Fruit fly (Drosophila melanogaster) S2 (cell line): ENCODE data around the gene CG34452.

Experiments
- CG8478 ChIP-seq: fragments of >200 bp; optimal IDR thresholded peaks from 2 replicates; lab custom pipeline; 2018
- CTCF ChIP-seq, 2 experiments: fragments of >200 bp; optimal IDR thresholded peaks; 2 replicates each; lab custom pipeline; 2018

- TF ChIP-seq CTCF (optimal IDR thresholded peaks at IDR 0.05; lab: Kevin White, UChicago): no peak
- no peak for TF ChIP-seq CG8478 (lab: Kevin White, UChicago)
Observed at dm6 chr3L:15692388-15692787, 4.7 kb upstream of the CG34452 start.
